Worm (Caenorhabditis elegans) whole organism, L4 larva: ENCODE data around the gene micu-1.

Experiments
- F49E8.2 ChIP-seq: sonication (generic microtip); optimal IDR thresholded peaks from 2 replicates; lab custom pipeline; 2016; ENCODE audit warnings: missing compliant biosample characterization, mild to moderate bottlenecking, missing genetic modification characterization, borderline replicate concordance
- Y75B8A.6 ChIP-seq: fragments of 200-800 bp; sonication (Bioruptor generic); IDR thresholded peaks from 2 replicates; pipeline ENCODE4 v1.3.6; 2022; ENCODE audit warnings: missing genetic modification reagents, missing genetic modification characterization, missing compliant biosample characterization
- aha-1 ChIP-seq: fragments of 150-350 bp; peaks from one replicate; lab custom pipeline; 2014; ENCODE audit warnings: missing biosample characterization, missing genetic modification characterization
- ama-1 ChIP-seq: fragments of 150-350 bp; optimal IDR thresholded peaks from 2 replicates; lab custom pipeline; 2014; ENCODE audit warnings: inconsistent platforms, mixed read lengths
- arid-1 ChIP-seq: fragments of 200-800 bp; sonication (Bioruptor generic); conservative IDR thresholded peaks from 2 replicates; pipeline ENCODE4 v1.3.6; 2022; ENCODE audit warnings: missing genetic modification reagents, missing genetic modification characterization, missing compliant biosample characterization
- attf-4 ChIP-seq: sonication (generic microtip); optimal IDR thresholded peaks from 3 replicates; lab custom pipeline; 2017; ENCODE audit warnings: missing biosample characterization, missing genetic modification characterization
- ceh-20 ChIP-seq: fragments of 200-800 bp; sonication (Bioruptor generic); IDR thresholded peaks from 2 replicates; pipeline ENCODE4 v1.3.6; 2022; ENCODE audit warnings: missing genetic modification reagents, missing genetic modification characterization, missing compliant biosample characterization
- ceh-28 ChIP-seq: fragments of 150-350 bp; optimal IDR thresholded peaks from 2 replicates; lab custom pipeline; 2014; ENCODE audit warnings: missing biosample characterization, missing genetic modification reagents, missing genetic modification characterization
- daf-12 ChIP-seq: fragments of 150-350 bp; optimal IDR thresholded peaks from 2 replicates; lab custom pipeline; 2014; ENCODE audit warnings: missing biosample characterization, missing genetic modification reagents, missing genetic modification characterization
- daf-16 ChIP-seq, 3 experiments: sonication (generic microtip); optimal IDR thresholded peaks; 2 replicates each; lab custom pipeline; 2016 to 2017; ENCODE audit warnings: missing genetic modification characterization in 3 of 3, missing genetic modification reagents in 3 of 3, mild to moderate bottlenecking in 2 of 3, missing compliant biosample characterization in 2 of 3, missing biosample characterization in 1 of 3, moderate library complexity in 1 of 3
- daf-8 ChIP-seq: fragments of 200-800 bp; sonication (Bioruptor generic); IDR thresholded peaks from 2 replicates; pipeline ENCODE4 v1.3.6; 2022; ENCODE audit warnings: missing genetic modification characterization, missing compliant biosample characterization
- dmd-6 ChIP-seq: fragments of 200-800 bp; sonication (Bioruptor generic); IDR thresholded peaks from 2 replicates; pipeline ENCODE4 v1.3.6; 2022; ENCODE audit warnings: missing genetic modification reagents, missing genetic modification characterization, missing compliant biosample characterization
- duxl-1 ChIP-seq: sonication (generic microtip); optimal IDR thresholded peaks from 2 replicates; lab custom pipeline; 2016; ENCODE audit warnings: mild to moderate bottlenecking, missing genetic modification characterization, moderate library complexity, missing compliant biosample characterization; ENCODE audit not compliant: poor library complexity
- egl-27 ChIP-seq: sonication (generic microtip); optimal IDR thresholded peaks from 3 replicates; lab custom pipeline; 2017; ENCODE audit warnings: missing biosample characterization, missing genetic modification reagents, missing genetic modification characterization
- egl-43 ChIP-seq: fragments of 200-800 bp; sonication (Bioruptor generic); IDR thresholded peaks from 2 replicates; pipeline ENCODE4 v1.3.6; 2022; ENCODE audit warnings: missing genetic modification reagents, missing genetic modification characterization, missing compliant biosample characterization
- fkh-10 ChIP-seq: fragments of 150-350 bp; optimal IDR thresholded peaks from 2 replicates; lab custom pipeline; 2014; ENCODE audit warnings: missing biosample characterization, missing genetic modification reagents, missing genetic modification characterization
- fos-1 ChIP-seq: fragments of 150-350 bp; optimal IDR thresholded peaks from 2 replicates; lab custom pipeline; 2014; ENCODE audit warnings: missing biosample characterization, missing genetic modification characterization
- hmg-1.1 ChIP-seq: fragments of 200-800 bp; sonication (Bioruptor generic); IDR thresholded peaks from 2 replicates; pipeline ENCODE4 v1.3.6; 2022; ENCODE audit warnings: missing genetic modification reagents, missing genetic modification characterization, missing compliant biosample characterization
- jun-1 ChIP-seq: fragments of 150-350 bp; optimal IDR thresholded peaks from 2 replicates; lab custom pipeline; 2014; ENCODE audit warnings: missing biosample characterization, missing genetic modification reagents, missing genetic modification characterization
- lin-15B ChIP-seq: fragments of 150-350 bp; sonication (generic microtip); optimal IDR thresholded peaks from 3 replicates; lab custom pipeline; 2014; ENCODE audit warnings: missing biosample characterization, missing genetic modification characterization
- lin-39 ChIP-seq: fragments of 150-350 bp; optimal IDR thresholded peaks from 2 replicates; lab custom pipeline; 2014; ENCODE audit warnings: missing biosample characterization, missing genetic modification reagents, missing genetic modification characterization
- lir-3 ChIP-seq: sonication (generic microtip); optimal IDR thresholded peaks from 2 replicates; lab custom pipeline; 2016; ENCODE audit warnings: mild to moderate bottlenecking, missing genetic modification characterization, missing compliant biosample characterization
- madf-5 ChIP-seq, 2 experiments: fragments of 200-800 bp; sonication (Bioruptor generic); IDR thresholded peaks; 2 replicates each; pipeline ENCODE4 v1.3.6; 2022; ENCODE audit warnings: missing compliant biosample characterization in 2 of 2, missing genetic modification characterization in 2 of 2
- madf-9 ChIP-seq: fragments of 200-800 bp; sonication (Bioruptor generic); conservative IDR thresholded peaks from 2 replicates; pipeline ENCODE4 v1.3.6; 2022; ENCODE audit warnings: missing genetic modification reagents, missing genetic modification characterization, missing compliant biosample characterization
- mdt-29 ChIP-seq: fragments of 200-800 bp; sonication (Bioruptor generic); IDR thresholded peaks from 2 replicates; pipeline ENCODE4 v1.3.6; 2022; ENCODE audit warnings: missing genetic modification reagents, missing genetic modification characterization, missing compliant biosample characterization
- mep-1 ChIP-seq: fragments of 150-350 bp; sonication (generic microtip); optimal IDR thresholded peaks from 3 replicates; lab custom pipeline; 2014; ENCODE audit warnings: missing biosample characterization, missing genetic modification characterization
- nhr-11 ChIP-seq: fragments of 150-350 bp; optimal IDR thresholded peaks from 2 replicates; lab custom pipeline; 2014; ENCODE audit warnings: missing biosample characterization, missing genetic modification characterization
- nhr-25 ChIP-seq: sonication (generic microtip); optimal IDR thresholded peaks from 2 replicates; lab custom pipeline; 2017; ENCODE audit warnings: missing genetic modification characterization, mild to moderate bottlenecking, missing compliant biosample characterization, antibody characterized with exemption, moderate library complexity, borderline replicate concordance; ENCODE audit not compliant: insufficient read depth
- nhr-28 ChIP-seq: fragments of 150-350 bp; optimal IDR thresholded peaks from 2 replicates; lab custom pipeline; 2014; ENCODE audit warnings: missing biosample characterization, missing genetic modification characterization
- nhr-48 ChIP-seq: sonication (generic microtip); optimal IDR thresholded peaks from 2 replicates; lab custom pipeline; 2016; ENCODE audit warnings: mild to moderate bottlenecking, missing genetic modification characterization, missing compliant biosample characterization
- nhr-6 ChIP-seq: fragments of 150-350 bp; optimal IDR thresholded peaks from 2 replicates; lab custom pipeline; 2014; ENCODE audit warnings: missing biosample characterization, missing genetic modification characterization
- nhr-76 ChIP-seq: fragments of 150-350 bp; optimal IDR thresholded peaks from 2 replicates; lab custom pipeline; 2014; ENCODE audit warnings: missing biosample characterization, missing genetic modification characterization
- pha-4 ChIP-seq, 2 experiments: fragments of 150-350 bp in 1 of 2; fragments of 200-800 bp in 1 of 2; sonication (Bioruptor generic) in 1 of 2; IDR thresholded peaks in 1 of 2; optimal IDR thresholded peaks in 1 of 2; 2 replicates each; pipeline versions ENCODE4 v1.3.6 to Lab custom; 2014 to 2022; ENCODE audit warnings: missing genetic modification characterization in 2 of 2, missing genetic modification reagents in 2 of 2, missing biosample characterization in 1 of 2, missing compliant biosample characterization in 1 of 2
- php-3 ChIP-seq: fragments of 200-800 bp; sonication (Bioruptor generic); IDR thresholded peaks from 2 replicates; pipeline ENCODE4 v1.3.6; 2022; ENCODE audit warnings: missing genetic modification reagents, missing genetic modification characterization, missing compliant biosample characterization
- pqm-1 ChIP-seq: sonication (generic microtip); optimal IDR thresholded peaks from 2 replicates; lab custom pipeline; 2017; ENCODE audit warnings: missing biosample characterization, missing genetic modification characterization
- saeg-2 ChIP-seq: fragments of 200-800 bp; sonication (Bioruptor generic); IDR thresholded peaks from 2 replicates; pipeline ENCODE4 v1.3.6; 2022; ENCODE audit warnings: missing genetic modification reagents, missing genetic modification characterization, missing compliant biosample characterization
- snpc-1.2 ChIP-seq: fragments of 200-800 bp; sonication (Bioruptor generic); IDR thresholded peaks from 2 replicates; pipeline ENCODE4 v1.3.6; 2022; ENCODE audit warnings: missing genetic modification reagents, missing genetic modification characterization, missing compliant biosample characterization
- spr-1 ChIP-seq: sonication (generic microtip); optimal IDR thresholded peaks from 2 replicates; lab custom pipeline; 2016; ENCODE audit warnings: mild to moderate bottlenecking, missing genetic modification characterization, missing compliant biosample characterization
- unc-62 ChIP-seq, 3 experiments: fragments of 150-350 bp in 1 of 3; sonication (generic microtip); optimal IDR thresholded peaks in 2 of 3; peaks in 1 of 3; 1 replicate in 1 of 3; 2 replicates in 2 of 3; lab custom pipeline; 2014 to 2017; ENCODE audit warnings: missing biosample characterization in 3 of 3, missing genetic modification characterization in 3 of 3, missing genetic modification reagents in 3 of 3, missing genotype in 1 of 3
- vab-7 ChIP-seq: fragments of 200-800 bp; sonication (Bioruptor generic); IDR thresholded peaks from 2 replicates; pipeline ENCODE4 v1.3.6; 2022; ENCODE audit warnings: missing genetic modification reagents, missing genetic modification characterization, missing compliant biosample characterization
- zag-1 ChIP-seq: fragments of 150-350 bp; optimal IDR thresholded peaks from 2 replicates; lab custom pipeline; 2014; ENCODE audit warnings: missing biosample characterization, missing genetic modification characterization
- zfp-2 ChIP-seq: sonication (generic microtip); optimal IDR thresholded peaks from 2 replicates; lab custom pipeline; 2016; ENCODE audit warnings: mild to moderate bottlenecking, missing genetic modification characterization, missing compliant biosample characterization
- ztf-11 ChIP-seq: fragments of 150-350 bp; optimal IDR thresholded peaks from 2 replicates; lab custom pipeline; 2014; ENCODE audit warnings: missing biosample characterization, missing genetic modification characterization
- ztf-7 ChIP-seq: fragments of 150-350 bp; optimal IDR thresholded peaks from 2 replicates; lab custom pipeline; 2014; ENCODE audit warnings: missing biosample characterization, missing genetic modification characterization

The micu-1 gene

DNA sequence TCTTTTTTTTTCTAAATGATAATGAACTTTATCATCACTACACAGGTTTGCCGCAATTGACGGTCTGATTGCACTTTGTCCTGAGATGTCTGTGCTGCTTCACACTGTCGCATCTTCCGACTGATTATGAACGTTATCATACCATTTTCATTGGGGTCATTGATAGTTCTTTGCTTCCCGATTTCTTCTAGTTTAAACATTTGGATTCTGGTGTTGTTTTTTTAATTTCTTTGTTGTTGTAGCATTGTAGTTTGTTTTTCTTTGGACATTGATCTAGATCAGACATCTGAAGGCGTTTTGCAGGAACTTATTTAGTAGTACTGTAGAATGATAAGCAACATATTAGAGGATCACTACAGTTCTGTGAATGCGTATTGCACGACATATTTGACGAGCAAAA lies 21.0 kb downstream of the micu-1 start (continued):
- TF ChIP-seq daf-16 (GFP tag; optimal IDR thresholded peaks at IDR 0.05; lab: Kevin White, UChicago) (no peak), daf-16 (tag; optimal IDR thresholded peaks at IDR 0.05; lab: Kevin White, UChicago) (peak; percentile 94), nhr-11 (tag; lab: Kevin White, UChicago) (peak; percentile 56), lin-15B (tag; lab: Kevin White, UChicago) (no peak), madf-9 (GFP tag; lab: Robert Waterston, UW) (no peak), snpc-1.2 (GFP tag; lab: Robert Waterston, UW) (no peak), duxl-1 (tag; lab: Kevin White, UChicago) (peak; percentile 68), ztf-7 (tag; lab: Kevin White, UChicago) (peak; percentile 62), pqm-1 (tag; lab: Kevin White, UChicago) (peak; percentile 88), pha-4 (GFP tag; IDR thresholded peaks at IDR 0.05; lab: Robert Waterston, UW) (0 out of 2 replicates have a peak, but pooled peaks have one; percentile 45), pha-4 (tag; optimal IDR thresholded peaks at IDR 0.05; lab: Kevin White, UChicago) (no peak), fos-1 (tag; lab: Kevin White, UChicago) (no peak), egl-43 (GFP tag; lab: Robert Waterston, UW) (no peak), fkh-10 (GFP tag; lab: Kevin White, UChicago) (no peak), nhr-28 (peak; percentile 99), mdt-29 (GFP tag; lab: Robert Waterston, UW) (peak; percentile 87), dmd-6 (GFP tag; lab: Robert Waterston, UW) (peak; percentile 87), php-3 (GFP tag; lab: Robert Waterston, UW) (peak; percentile 81; the same call in 1 of the 2 replicates), madf-5 (GFP tag; IDR thresholded peaks at IDR 0.05; lab: Robert Waterston, UW) (0 out of 4 replicates have a peak, but pooled peaks of 1 of the 2 experiments have one; percentile 67), nhr-25 (tag; lab: Kevin White, UChicago) (no peak), ztf-11 (tag; lab: Kevin White, UChicago) (no peak), ama-1 (lab: Kevin White, UChicago) (peak; percentile 34), lin-39 (tag; lab: Kevin White, UChicago) (no peak), vab-7 (GFP tag; lab: Robert Waterston, UW) (no peak), attf-4 (no peak), daf-8 (GFP tag; lab: Robert Waterston, UW) (no peak), nhr-48 (tag; lab: Kevin White, UChicago) (peak; percentile 92), spr-1 (tag; lab: Kevin White, UChicago) (peak; percentile 1), zag-1 (tag; lab: Kevin White, UChicago) (no peak)

DNA sequence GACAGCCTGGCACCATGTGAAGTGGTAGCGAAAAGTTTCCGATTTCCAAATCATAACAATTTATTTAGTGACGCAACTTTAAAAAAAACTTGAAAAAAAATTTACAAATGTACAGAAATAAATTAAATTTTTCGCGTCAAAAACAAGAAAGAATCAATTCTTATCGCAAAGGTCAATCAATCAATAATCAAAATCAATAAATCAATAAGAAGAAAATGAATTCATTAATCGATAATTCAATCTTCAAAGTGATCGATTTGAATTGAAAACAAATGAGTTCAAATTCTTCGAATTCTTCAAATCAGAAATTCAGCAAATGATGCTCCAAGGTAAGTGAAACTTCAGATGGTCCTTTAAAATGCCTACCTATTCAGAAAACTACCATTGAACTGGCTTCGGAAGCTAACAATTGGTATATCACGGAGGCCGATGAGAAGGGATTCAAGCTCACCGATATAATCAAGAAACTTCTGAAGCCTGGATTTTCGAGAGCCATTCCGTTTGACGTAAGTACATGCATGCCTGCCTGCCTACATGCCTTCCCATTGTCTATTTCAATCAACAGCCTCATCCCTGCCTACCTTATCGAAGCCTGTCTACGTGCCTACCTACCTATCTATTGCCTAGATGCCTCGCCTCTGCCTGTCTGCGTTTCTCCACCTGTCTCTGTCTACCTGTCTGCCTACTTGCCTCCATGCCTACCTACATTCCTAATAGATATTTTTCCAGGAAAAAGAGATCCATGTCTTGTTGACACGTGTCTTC lies 22.3 kb downstream of the micu-1 start:
- TF ChIP-seq unc-62 (GFP tag; optimal IDR thresholded peaks at IDR 0.05 in 1 of 2; lab: Kevin White, UChicago) (no peak), unc-62 (tag; optimal IDR thresholded peaks at IDR 0.05; lab: Kevin White, UChicago) (no peak), ceh-28 (tag; lab: Kevin White, UChicago) (peak; percentile 89), aha-1 (peak; percentile 91)

DNA sequence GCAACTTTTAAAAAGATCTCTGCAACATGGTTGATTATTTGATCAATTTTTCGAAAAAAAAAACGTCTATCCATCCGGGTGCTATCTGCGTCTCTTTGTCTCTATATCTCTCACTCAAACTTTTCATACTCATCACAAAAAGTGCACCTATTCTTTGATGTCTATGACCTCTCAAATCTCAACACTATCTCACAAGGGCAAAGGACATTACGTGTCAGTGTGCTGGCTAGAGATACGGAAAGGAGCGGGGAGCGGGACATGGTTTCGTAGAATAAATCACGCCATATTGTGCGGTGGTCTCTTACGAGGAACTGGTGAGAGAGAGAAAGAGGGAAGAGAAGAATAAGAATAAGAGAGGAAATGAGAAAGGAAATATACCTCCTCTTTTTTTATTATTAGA lies 24.7 kb downstream of the micu-1 start:
- TF ChIP-seq daf-12 (tag; lab: Kevin White, UChicago) (no peak), ama-1 (lab: Kevin White, UChicago) (no peak), F49E8.2 (no peak), egl-27 (tag; lab: Kevin White, UChicago) (no peak), lir-3 (tag; lab: Kevin White, UChicago) (no peak), zfp-2 (tag; lab: Kevin White, UChicago) (no peak), ceh-20 (GFP tag; lab: Robert Waterston, UW) (peak; percentile 54; the same call in 1 of the 2 replicates), Y75B8A.6 (GFP tag; lab: Robert Waterston, UW) (no peak), nhr-48 (tag; lab: Kevin White, UChicago) (peak; percentile 92), lin-15B (tag; lab: Kevin White, UChicago) (no peak), fkh-10 (GFP tag; lab: Kevin White, UChicago) (peak; percentile 7), jun-1 (peak; percentile 52), nhr-6 (peak; percentile 88), ceh-28 (tag; lab: Kevin White, UChicago) (no peak), hmg-1.1 (GFP tag; lab: Robert Waterston, UW) (peak; percentile 49; the same call in 1 of the 2 replicates), nhr-76 (tag; lab: Kevin White, UChicago) (no peak), zag-1 (tag; lab: Kevin White, UChicago) (no peak), arid-1 (GFP tag; lab: Robert Waterston, UW) (no peak), saeg-2 (GFP tag; lab: Robert Waterston, UW) (0 out of 2 replicates have a peak, but pooled peaks have one; percentile 35), mep-1 (tag; lab: Kevin White, UChicago) (peak; percentile 90), egl-43 (GFP tag; lab: Robert Waterston, UW) (no peak), dmd-6 (GFP tag; lab: Robert Waterston, UW) (peak; percentile 95)
